Worm (Caenorhabditis elegans) whole organism, L1 larva: ENCODE data around the gene bbs-2.

ENCODE experiments used
- C16A3.4 ChIP-seq: fragments of 150-350 bp; optimal IDR thresholded peaks from 2 replicates; lab custom pipeline; 2014; ENCODE audit warnings: missing biosample characterization, missing genetic modification characterization
- F16B12.6 ChIP-seq: fragments of 150-350 bp; optimal IDR thresholded peaks from 2 replicates; lab custom pipeline; 2014; ENCODE audit warnings: missing biosample characterization, missing genetic modification characterization
- aly-2 ChIP-seq: fragments of 150-350 bp; optimal IDR thresholded peaks from 2 replicates; lab custom pipeline; 2014; ENCODE audit warnings: missing biosample characterization, missing genetic modification characterization
- blmp-1 ChIP-seq: fragments of 150-350 bp; optimal IDR thresholded peaks from 2 replicates; lab custom pipeline; 2014; ENCODE audit warnings: missing biosample characterization, missing genetic modification characterization
- ceh-63 ChIP-seq: fragments of 200-800 bp; sonication (Bioruptor generic); optimal IDR thresholded peaks from 2 replicates; lab custom pipeline; 2018; ENCODE audit warnings: mild to moderate bottlenecking, missing genetic modification characterization, missing compliant biosample characterization
- ceh-82 ChIP-seq, 3 experiments: fragments of 150-350 bp in 1 of 3; sonication (generic microtip) in 2 of 3; optimal IDR thresholded peaks; 2 replicates each; lab custom pipeline; 2014 to 2017; ENCODE audit warnings: missing biosample characterization in 3 of 3, missing genetic modification characterization in 3 of 3
- ceh-88 ChIP-seq: fragments of 200-800 bp; sonication (Bioruptor generic); IDR thresholded peaks from 2 replicates; pipeline ENCODE4 v1.3.6; 2022; ENCODE audit warnings: missing genetic modification characterization, missing compliant biosample characterization
- ces-1 ChIP-seq: fragments of 150-350 bp; optimal IDR thresholded peaks from 2 replicates; lab custom pipeline; 2014; ENCODE audit warnings: missing biosample characterization, missing genetic modification reagents, missing genetic modification characterization
- dpl-1 ChIP-seq, 3 experiments: fragments of 150-350 bp in 2 of 3; sonication (generic microtip) in 1 of 3; optimal IDR thresholded peaks; 2 replicates each; lab custom pipeline; 2014 to 2017; ENCODE audit warnings: missing biosample characterization in 3 of 3, missing genetic modification characterization in 3 of 3, missing genetic modification reagents in 3 of 3
- efl-1 ChIP-seq, 4 experiments: fragments of 150-350 bp; optimal IDR thresholded peaks in 3 of 4; peaks in 1 of 4; 1 replicate in 1 of 4; 2 replicates in 3 of 4; lab custom pipeline; 2014; ENCODE audit warnings: missing biosample characterization in 2 of 4, missing genetic modification characterization in 2 of 4, missing genetic modification reagents in 2 of 4
- elt-3 ChIP-seq, 6 experiments: fragments of 150-350 bp in 1 of 6; sonication (generic microtip); optimal IDR thresholded peaks; 2 replicates each; lab custom pipeline; 2017 to 2018; ENCODE audit warnings: missing biosample characterization in 6 of 6, missing genetic modification characterization in 6 of 6, inconsistent platforms in 1 of 6
- fkh-10 ChIP-seq: sonication (generic microtip); optimal IDR thresholded peaks from 2 replicates; lab custom pipeline; 2017; ENCODE audit warnings: missing biosample characterization, missing genetic modification reagents, missing genetic modification characterization
- hlh-17 ChIP-seq: fragments of 200-800 bp; sonication (Bioruptor generic); optimal IDR thresholded peaks from 2 replicates; lab custom pipeline; 2018; ENCODE audit warnings: missing genetic modification characterization, mild to moderate bottlenecking, missing compliant biosample characterization, moderate library complexity, borderline replicate concordance
- hlh-4 ChIP-seq: sonication (generic microtip); optimal IDR thresholded peaks from 2 replicates; lab custom pipeline; 2016; ENCODE audit warnings: mild to moderate bottlenecking, missing genetic modification characterization, missing compliant biosample characterization
- jun-1 ChIP-seq: fragments of 150-350 bp; optimal IDR thresholded peaks from 2 replicates; lab custom pipeline; 2014; ENCODE audit warnings: missing biosample characterization, missing genetic modification reagents, missing genetic modification characterization
- lin-35 ChIP-seq, 2 experiments: fragments of 150-350 bp; optimal IDR thresholded peaks; 2 replicates each; lab custom pipeline; 2014; ENCODE audit warnings: missing biosample characterization in 2 of 2, missing genetic modification characterization in 2 of 2, missing genetic modification reagents in 2 of 2
- lin-39 ChIP-seq: fragments of 150-350 bp; optimal IDR thresholded peaks from 2 replicates; lab custom pipeline; 2014; ENCODE audit warnings: missing biosample characterization, missing genetic modification reagents, missing genetic modification characterization
- lir-3 ChIP-seq: sonication (generic microtip); optimal IDR thresholded peaks from 2 replicates; lab custom pipeline; 2016; ENCODE audit warnings: mild to moderate bottlenecking, missing genetic modification characterization, moderate library complexity, missing compliant biosample characterization; ENCODE audit not compliant: poor library complexity
- lsy-2 ChIP-seq, 2 experiments: fragments of 150-350 bp; optimal IDR thresholded peaks; 2 replicates each; lab custom pipeline; 2014; ENCODE audit warnings: missing biosample characterization in 2 of 2, missing genetic modification characterization in 2 of 2
- mdl-1 ChIP-seq, 2 experiments: fragments of 150-350 bp; optimal IDR thresholded peaks; 2 replicates each; lab custom pipeline; 2014 to 2017; ENCODE audit warnings: missing biosample characterization in 2 of 2, missing genetic modification characterization in 2 of 2, inconsistent platforms in 1 of 2
- mep-1 ChIP-seq: fragments of 150-350 bp; optimal IDR thresholded peaks from 2 replicates; lab custom pipeline; 2014; ENCODE audit warnings: missing biosample characterization, missing genetic modification characterization
- nhr-12 ChIP-seq: sonication (generic microtip); optimal IDR thresholded peaks from 2 replicates; lab custom pipeline; 2017; ENCODE audit warnings: missing biosample characterization, missing genetic modification characterization
- nhr-19 ChIP-seq: fragments of 200-800 bp; sonication (Bioruptor generic); conservative IDR thresholded peaks from 2 replicates; pipeline ENCODE4 v1.3.6; 2022; ENCODE audit warnings: missing genetic modification characterization, missing compliant biosample characterization
- nhr-47 ChIP-seq: sonication (generic microtip); optimal IDR thresholded peaks from 2 replicates; lab custom pipeline; 2016; ENCODE audit warnings: mild to moderate bottlenecking, missing genetic modification characterization, moderate library complexity, missing compliant biosample characterization
- nhr-71 ChIP-seq: sonication (generic microtip); optimal IDR thresholded peaks from 2 replicates; lab custom pipeline; 2016; ENCODE audit warnings: mild to moderate bottlenecking, missing genetic modification characterization, moderate library complexity, missing compliant biosample characterization
- nhr-85 ChIP-seq: sonication (generic microtip); peaks from one replicate; lab custom pipeline; 2016; ENCODE audit warnings: missing genetic modification characterization, inconsistent platforms, missing compliant biosample characterization
- pax-3 ChIP-seq: fragments of 200-800 bp; sonication (Bioruptor generic); optimal IDR thresholded peaks from 2 replicates; lab custom pipeline; 2018; ENCODE audit warnings: mild to moderate bottlenecking, missing genetic modification characterization, moderate library complexity, missing compliant biosample characterization
- rnt-1 ChIP-seq: sonication (generic microtip); optimal IDR thresholded peaks from 2 replicates; lab custom pipeline; 2016; ENCODE audit warnings: mild to moderate bottlenecking, missing genetic modification characterization, moderate library complexity, missing compliant biosample characterization
- skn-1 ChIP-seq: fragments of 150-350 bp; optimal IDR thresholded peaks from 2 replicates; lab custom pipeline; 2014; ENCODE audit warnings: missing biosample characterization, missing genetic modification characterization
- snpc-4 ChIP-seq: fragments of 150-350 bp; optimal IDR thresholded peaks from 2 replicates; lab custom pipeline; 2014; ENCODE audit warnings: missing biosample characterization, missing genetic modification characterization
- swsn-7 ChIP-seq: sonication (generic microtip); optimal IDR thresholded peaks from 2 replicates; lab custom pipeline; 2016; ENCODE audit warnings: missing genetic modification characterization, missing compliant biosample characterization
- unc-86 ChIP-seq: sonication (generic microtip); optimal IDR thresholded peaks from 2 replicates; lab custom pipeline; 2016; ENCODE audit warnings: missing genetic modification characterization, missing compliant biosample characterization
- xbp-1 ChIP-seq: sonication (generic microtip); optimal IDR thresholded peaks from 2 replicates; lab custom pipeline; 2016; ENCODE audit warnings: missing genetic modification characterization, missing compliant biosample characterization

bbs-2 gene

ce11 chrIV:7923982-7924480 is 9.8 kb upstream of the bbs-2 start, which contains the start of the genes xpo-3 and C49H3.3 (continued):
- TF ChIP-seq ceh-82 (tag; optimal IDR thresholded peaks at IDR 0.05; lab: Kevin White, UChicago): peak in 1 of 3 experiments; percentile 11
- no peak for TF ChIP-seq unc-86 (tag; lab: Kevin White, UChicago)
- TF ChIP-seq mdl-1 (tag; optimal IDR thresholded peaks at IDR 0.05; lab: Kevin White, UChicago): peak in 1 of 2 experiments; percentile 6
- TF ChIP-seq fkh-10 (GFP tag; lab: Kevin White, UChicago): peak; percentile 13
- TF ChIP-seq nhr-71 (tag; lab: Kevin White, UChicago): peak; percentile 38

- TF ChIP-seq nhr-12: no peak
- peak; percentile 3 to 28 for TF ChIP-seq lsy-2 (tag; optimal IDR thresholded peaks at IDR 0.05; lab: Kevin White, UChicago)
- TF ChIP-seq snpc-4 (tag; lab: Kevin White, UChicago): no peak
- no peak for TF ChIP-seq elt-3 (tag; optimal IDR thresholded peaks at IDR 0.05; lab: Kevin White, UChicago)
- TF ChIP-seq efl-1 (optimal IDR thresholded peaks at IDR 0.05; lab: Kevin White, UChicago): no peak
- TF ChIP-seq efl-1 (GFP tag; optimal IDR thresholded peaks at IDR 0.05 in 1 of 2; lab: Kevin White, UChicago): peak in 1 of 2 experiments; percentile 84
- TF ChIP-seq hlh-17 (GFP tag; lab: Kevin White, UChicago): no peak
- TF ChIP-seq dpl-1 (GFP tag; optimal IDR thresholded peaks at IDR 0.05; lab: Kevin White, UChicago): no peak
- TF ChIP-seq swsn-7 (tag; lab: Kevin White, UChicago): no peak
- peak; percentile 16 for TF ChIP-seq nhr-71 (tag; lab: Kevin White, UChicago)
- no peak for TF ChIP-seq F16B12.6 (tag; lab: Kevin White, UChicago)
- TF ChIP-seq hlh-4 (tag; lab: Kevin White, UChicago): no peak
- no peak for TF ChIP-seq lir-3 (tag; lab: Kevin White, UChicago)
- peak; percentile 59 for TF ChIP-seq nhr-85
- TF ChIP-seq, all 84 proteins: peak for 4
Measured at ce11 chrIV:7924975-7925828, 8.6 kb upstream of the bbs-2 start.

ce11 chrIV:7926102-7926840 is 7.6 kb upstream of the bbs-2 start, which contains the start of gene rps-2:
rps-2 (minus strand) TSS chrIV:7926391.
- TF ChIP-seq nhr-47 (peak; percentile 8), ceh-88 (GFP tag; lab: Robert Waterston, UW) (no peak), blmp-1 (peak; percentile 48), lin-35 (GFP tag; optimal IDR thresholded peaks at IDR 0.05; lab: Kevin White, UChicago) (peak; percentile 35 to 57), rnt-1 (tag; lab: Kevin White, UChicago) (peak; percentile 34), skn-1 (tag; lab: Kevin White, UChicago) (peak; percentile 39), C16A3.4 (tag; lab: Kevin White, UChicago) (peak; percentile 33), fkh-10 (GFP tag; lab: Kevin White, UChicago) (no peak), aly-2 (tag; lab: Kevin White, UChicago) (no peak), ces-1 (GFP tag; lab: Kevin White, UChicago) (no peak), mep-1 (tag; lab: Kevin White, UChicago) (peak; percentile 33), pax-3 (tag; lab: Kevin White, UChicago) (no peak), dpl-1 (GFP tag; optimal IDR thresholded peaks at IDR 0.05; lab: Kevin White, UChicago) (peak in 2 of 3 experiments; percentile 29 to 53), nhr-19 (0 out of 2 replicates have a peak, but pooled peaks have one; percentile 3), lin-39 (tag; lab: Kevin White, UChicago) (peak; percentile 3), lsy-2 (tag; optimal IDR thresholded peaks at IDR 0.05; lab: Kevin White, UChicago) (peak; percentile 31 to 71), nhr-71 (tag; lab: Kevin White, UChicago) (peak; percentile 31), jun-1 (tag; lab: Kevin White, UChicago) (no peak), ceh-63 (GFP tag; lab: Kevin White, UChicago) (no peak), xbp-1 (peak; percentile 15), hlh-4 (tag; lab: Kevin White, UChicago) (no peak), efl-1 (optimal IDR thresholded peaks at IDR 0.05; lab: Kevin White, UChicago) (peak; percentile 40 to 55), efl-1 (GFP tag; optimal IDR thresholded peaks at IDR 0.05 in 1 of 2; lab: Kevin White, UChicago) (peak in 1 of 2 experiments; percentile 34)
